Fruit fly (Drosophila melanogaster) whole organism, prepupa: Measurements from ENCODE around the gene rt.

Experiments
- CG10669 ChIP-seq: fragments of 200-800 bp; sonication (Bioruptor generic); optimal IDR thresholded peaks from 3 replicates; lab custom pipeline; 2018; ENCODE audit warnings: missing biosample characterization, mild to moderate bottlenecking, missing genetic modification characterization, moderate library complexity
- CG11294 ChIP-seq: fragments of 200-800 bp; sonication (Bioruptor generic); IDR thresholded peaks from 2 replicates; pipeline ENCODE4 v1.3.6; 2022; ENCODE audit warnings: missing biosample characterization, missing genetic modification characterization
- CG11902 ChIP-seq: fragments of 200-800 bp; sonication (Bioruptor generic); optimal IDR thresholded peaks from 3 replicates; lab custom pipeline; 2016; ENCODE audit warnings: missing biosample characterization, missing genetic modification characterization
- CG1621 ChIP-seq: fragments of 200-800 bp; sonication (Bioruptor generic); optimal IDR thresholded peaks from 3 replicates; lab custom pipeline; 2018; ENCODE audit warnings: missing biosample characterization, mild to moderate bottlenecking, missing genetic modification characterization
- CG3032 ChIP-seq: fragments of 200-800 bp; optimal IDR thresholded peaks from 2 replicates; lab custom pipeline; 2019; ENCODE audit warnings: missing biosample characterization, mild to moderate bottlenecking, missing genetic modification characterization, moderate library complexity
- CG34406 ChIP-seq: fragments of 200-800 bp; sonication (Bioruptor generic); optimal IDR thresholded peaks from 3 replicates; lab custom pipeline; 2016; ENCODE audit warnings: missing biosample characterization, missing genetic modification characterization
- CG3919 ChIP-seq: fragments of 200-800 bp; sonication (Bioruptor generic); optimal IDR thresholded peaks from 3 replicates; lab custom pipeline; 2016; ENCODE audit warnings: missing biosample characterization, missing genetic modification characterization
- CG7368 ChIP-seq: fragments of 200-800 bp; sonication (Bioruptor generic); optimal IDR thresholded peaks from 3 replicates; lab custom pipeline; 2016; ENCODE audit warnings: missing biosample characterization, missing genetic modification characterization
- CG8119 ChIP-seq: fragments of 200-800 bp; sonication (Bioruptor generic); IDR thresholded peaks from 3 replicates; pipeline ENCODE4 v1.3.6; 2022; ENCODE audit warnings: missing biosample characterization, missing genetic modification characterization
- Eip75B ChIP-seq: fragments of 200-800 bp; sonication (Bioruptor generic); optimal IDR thresholded peaks from 3 replicates; lab custom pipeline; 2016; ENCODE audit warnings: missing biosample characterization, missing genetic modification characterization
- Eip78C ChIP-seq: fragments of 200-800 bp; sonication (Bioruptor generic); peaks from one replicate; lab custom pipeline; 2016; ENCODE audit warnings: missing biosample characterization, missing genetic modification characterization
- Ets21C ChIP-seq: fragments of 200-800 bp; sonication (Bioruptor generic); optimal IDR thresholded peaks from 3 replicates; lab custom pipeline; 2016; ENCODE audit warnings: missing biosample characterization, missing genetic modification characterization
- spab ChIP-seq: fragments of 200-800 bp; sonication (Bioruptor generic); optimal IDR thresholded peaks from 2 replicates; lab custom pipeline; 2017; ENCODE audit warnings: missing biosample characterization, mild to moderate bottlenecking, missing genetic modification characterization, missing genetic modification reagents
- vri ChIP-seq: fragments of 200-800 bp; sonication (Bioruptor generic); optimal IDR thresholded peaks from 3 replicates; lab custom pipeline; 2016; ENCODE audit warnings: missing biosample characterization, mild to moderate bottlenecking, missing genetic modification characterization

The rt gene

dm6 chr3L:11534391-11535246, 53.0 kb downstream of the rt start (continued):
- no peak for TF ChIP-seq CG1621 (tag; lab: Kevin White, UChicago)
- TF ChIP-seq CG34406 (GFP tag; lab: Kevin White, UChicago): no peak
- no peak for TF ChIP-seq Eip78C (GFP tag; lab: Kevin White, UChicago)
- peak; percentile 49 for TF ChIP-seq vri (GFP tag; lab: Kevin White, UChicago)
- TF ChIP-seq CG3032 (tag; lab: Kevin White, UChicago): no peak
- no peak for TF ChIP-seq CG3919 (GFP tag; lab: Kevin White, UChicago)
- no peak for TF ChIP-seq CG7368
- no peak for TF ChIP-seq Ets21C
- no peak for TF ChIP-seq CG11902 (GFP tag; lab: Kevin White, UChicago)
- TF ChIP-seq Eip75B (GFP tag; lab: Kevin White, UChicago): no peak
- peak; percentile 57 for TF ChIP-seq CG11294
- TF ChIP-seq spab: no peak
- TF ChIP-seq CG8119 (GFP tag; lab: Robert Waterston, UW): peak; percentile 39; the same call in 2 of the 3 replicates
- TF ChIP-seq CG10669: no peak
